Worm (Caenorhabditis elegans): ENCODE measurements around the gene chil-5.
A peak's percentile ranks its signal among the peaks of the same experiment; 100 is the strongest.
"Not testable (repeated sequence)": the region's sequence is repeated elsewhere in the genome, so short reads cannot be mapped to it uniquely, and the experiment has no call there.

Gene chil-5

ce11 chrII:9868698-9869097 is 9.2 kb upstream of the chil-5 start, which contains the start of gene old-1:
Gene old-1, minus strand, starts transcription at chrII:9868747.
- TF ChIP-seq nfya-1 (tag; optimal IDR thresholded peaks at IDR 0.05), result peak; percentile 65
- no peak for TF ChIP-seq ceh-24 (tag; optimal IDR thresholded peaks at IDR 0.05)

ce11 chrII:9868207-9868606 is 8.7 kb upstream of the chil-5 start:
- TF ChIP-seq npax-4 (tag; optimal IDR thresholded peaks at IDR 0.05) (no peak), pax-1 (tag; optimal IDR thresholded peaks at IDR 0.05) (no peak), tbx-7 (tag; optimal IDR thresholded peaks at IDR 0.05) (no peak), ahr-1 (tag; optimal IDR thresholded peaks at IDR 0.05) (no peak), Y22D7AL.16 (tag; optimal IDR thresholded peaks at IDR 0.05) (no peak), ceh-24 (tag; optimal IDR thresholded peaks at IDR 0.05) (no peak), hlh-8 (tag; optimal IDR thresholded peaks at IDR 0.05) (no peak), nhr-232 (tag; optimal IDR thresholded peaks at IDR 0.05) (no peak), ceh-19 (GFP tag; optimal IDR thresholded peaks at IDR 0.05) (no peak), eyg-1 (tag; optimal IDR thresholded peaks at IDR 0.05) (no peak), ref-2 (tag; optimal IDR thresholded peaks at IDR 0.05) (no peak), hlh-6 (tag; optimal IDR thresholded peaks at IDR 0.05) (no peak)

DNA sequence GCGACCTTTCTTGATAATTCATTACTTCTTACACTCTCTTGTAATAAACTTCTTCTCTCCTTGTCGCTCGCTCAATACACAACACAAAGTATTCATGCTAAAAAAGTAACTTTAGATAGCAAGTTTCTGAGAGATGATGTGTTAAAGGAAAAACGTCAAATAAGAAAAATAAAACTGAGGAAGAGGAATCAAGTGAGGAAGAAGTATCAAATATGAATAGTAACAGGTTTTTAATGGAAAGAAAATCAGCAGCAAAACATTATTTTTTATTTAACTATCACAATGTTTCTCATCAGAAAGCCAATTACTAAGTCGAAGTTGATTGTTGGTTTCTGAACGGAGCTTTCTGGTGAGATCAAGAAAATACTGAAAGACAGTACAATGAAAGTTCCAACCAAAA is 6.9 kb upstream of the chil-5 start, which contains the start of gene chil-1:
Gene chil-1 (minus strand): TSS at position 101 of the 400 bp plus-strand sequence.
- not testable (repeated sequence) for TF ChIP-seq elt-4, ttx-3, ceh-31 (tag; optimal IDR thresholded peaks at IDR 0.05)

DNA sequence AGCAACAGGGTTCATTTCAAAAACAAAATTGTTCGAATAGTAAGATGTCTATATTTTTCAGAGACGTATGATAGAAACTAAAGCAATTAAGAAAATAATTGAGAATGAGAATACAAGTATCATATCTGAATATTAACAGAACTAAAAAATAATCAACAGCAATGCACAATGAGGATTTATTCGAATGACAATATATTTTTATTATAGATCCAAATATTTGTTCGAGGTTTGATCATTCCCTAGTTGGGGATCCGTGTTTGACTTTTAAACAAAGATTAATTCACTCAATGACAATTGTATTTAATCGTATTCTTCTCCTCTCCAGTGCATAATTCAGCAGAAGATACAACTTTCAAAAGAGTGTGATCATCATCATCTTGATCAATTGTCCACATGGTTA is 2.7 kb upstream of the chil-5 start, which contains the start of gene C08H9.18:
Gene C08H9.18 (minus strand): TSS at position 101 of the 400 bp plus-strand sequence.
- TF ChIP-seq fkh-10 (GFP tag; optimal IDR thresholded peaks at IDR 0.05) (no peak), sox-2 (GFP tag; IDR thresholded peaks at IDR 0.05) (no peak), ceh-34 (tag; optimal IDR thresholded peaks at IDR 0.05) (no peak), ets-4 (tag; optimal IDR thresholded peaks at IDR 0.05) (no peak), pha-2 (tag; optimal IDR thresholded peaks at IDR 0.05) (no peak), hlh-30 (tag; optimal IDR thresholded peaks at IDR 0.05; ENCODE audit: insufficient read depth) (no peak), hlh-8 (tag; optimal IDR thresholded peaks at IDR 0.05) (no peak)

DNA sequence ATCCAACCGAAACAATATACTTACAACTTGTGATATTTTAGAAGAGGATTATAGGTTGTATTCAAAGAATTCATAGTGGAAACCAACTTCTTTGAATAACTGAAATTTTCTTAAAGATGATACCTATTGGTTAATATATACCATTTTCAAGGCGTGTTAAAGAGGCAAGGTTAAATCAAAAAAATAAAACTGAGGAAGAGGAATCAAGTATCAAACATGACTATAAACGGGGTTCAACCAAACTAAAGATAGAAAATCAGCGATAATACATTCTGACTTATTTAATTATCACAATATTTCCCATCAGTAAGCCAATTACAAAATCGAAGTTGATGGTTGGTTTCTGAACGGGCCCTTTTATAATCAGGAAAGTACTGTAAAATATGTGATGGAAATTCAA is 1.9 kb upstream of the chil-5 start, which contains the start of gene chil-3:
Gene chil-3 (minus strand): TSS at position 101 of the 400 bp plus-strand sequence.
- TF ChIP-seq pat-9 (tag; optimal IDR thresholded peaks at IDR 0.05) (no peak), nhr-11 (tag; optimal IDR thresholded peaks at IDR 0.05) (peak; percentile 48)

ce11 chrII:9857791-9858190 is 1.7 kb downstream of the chil-5 start, which contains the start of gene chil-6:
Gene chil-6, minus strand, starts transcription at chrII:9857891.
- TF ChIP-seq npax-4 (tag; optimal IDR thresholded peaks at IDR 0.05), result no peak
- no peak for TF ChIP-seq ceh-14 (tag; optimal IDR thresholded peaks at IDR 0.05)
- no peak for TF ChIP-seq fkh-6 (tag; optimal IDR thresholded peaks at IDR 0.05)
- TF ChIP-seq sdc-2 (tag; optimal IDR thresholded peaks at IDR 0.05), result no peak
- TF ChIP-seq ztf-16 (tag; optimal IDR thresholded peaks at IDR 0.05), result no peak
- TF ChIP-seq lim-6 (tag; optimal IDR thresholded peaks at IDR 0.05), result no peak
- no peak for TF ChIP-seq fkh-10 (GFP tag; optimal IDR thresholded peaks at IDR 0.05)
- TF ChIP-seq pat-9 (tag; optimal IDR thresholded peaks at IDR 0.05), result no peak
- TF ChIP-seq tbx-7 (tag; optimal IDR thresholded peaks at IDR 0.05), result no peak
- no peak for TF ChIP-seq sox-4 (tag; optimal IDR thresholded peaks at IDR 0.05)
- TF ChIP-seq tbx-2 (tag; optimal IDR thresholded peaks at IDR 0.05), result no peak
- no peak for TF ChIP-seq K02D7.2 (tag; optimal IDR thresholded peaks at IDR 0.05)
- TF ChIP-seq mec-3 (tag; optimal IDR thresholded peaks at IDR 0.05; ENCODE audit: borderline replicate concordance), result no peak
- no peak for TF ChIP-seq rnt-1 (tag; optimal IDR thresholded peaks at IDR 0.05)
- no peak for TF ChIP-seq dve-1 (tag; optimal IDR thresholded peaks at IDR 0.05)
- TF ChIP-seq nfya-1 (tag; optimal IDR thresholded peaks at IDR 0.05), result no peak
- no peak for TF ChIP-seq Y22D7AL.16 (tag; optimal IDR thresholded peaks at IDR 0.05)
- no peak for TF ChIP-seq nhr-232 (tag; optimal IDR thresholded peaks at IDR 0.05)
- no peak for TF ChIP-seq che-1 (tag; optimal IDR thresholded peaks at IDR 0.05)
- TF ChIP-seq lin-11 (tag; optimal IDR thresholded peaks at IDR 0.05), result no peak

Measured in whole organism, late embryonic.